Worm (Caenorhabditis elegans): ENCODE data around the gene eftu-2.

The eftu-2 gene

ce11 chrIII:6019512-6020209 is 10.3 kb downstream of the eftu-2 start, which contains the start of the genes npp-10 and cyk-3:
npp-10 (minus strand) TSS chrIII:6019562.
cyk-3 (plus strand) TSS chrIII:6020159.
- TF ChIP-seq nhr-25 (tag; optimal IDR thresholded peaks at IDR 0.05; ENCODE audit: borderline replicate concordance, insufficient read depth) (no peak), mxl-3 (GFP tag; optimal IDR thresholded peaks at IDR 0.05) (no peak), aha-1 (tag) (peak; percentile 95), fkh-10 (GFP tag; optimal IDR thresholded peaks at IDR 0.05) (no peak), ceh-82 (tag; optimal IDR thresholded peaks at IDR 0.05) (no peak), tra-1 (GFP tag; IDR thresholded peaks at IDR 0.05) (no peak), D1046.2 (GFP tag; IDR thresholded peaks at IDR 0.05) (no peak), daf-19 (GFP tag; conservative IDR thresholded peaks at IDR 0.05) (no peak), nhr-111 (GFP tag; optimal IDR thresholded peaks at IDR 0.05) (no peak), unc-130 (GFP tag; optimal IDR thresholded peaks at IDR 0.05) (peak; percentile 32), nhr-76 (tag; optimal IDR thresholded peaks at IDR 0.05) (no peak), mes-2 (tag; optimal IDR thresholded peaks at IDR 0.05; ENCODE audit: poor library complexity, severe bottlenecking) (peak; percentile 67), nhr-102 (tag; optimal IDR thresholded peaks at IDR 0.05) (no peak), spr-3 (GFP tag; optimal IDR thresholded peaks at IDR 0.05) (no peak), tag-97 (GFP tag; IDR thresholded peaks at IDR 0.05) (no peak), sdz-12 (GFP tag; optimal IDR thresholded peaks at IDR 0.05) (no peak), nhr-48 (tag; optimal IDR thresholded peaks at IDR 0.05) (no peak), mxl-2 (GFP tag; conservative IDR thresholded peaks at IDR 0.05) (no peak), unc-39 (tag; optimal IDR thresholded peaks at IDR 0.05) (no peak), lim-7 (GFP tag; IDR thresholded peaks at IDR 0.05) (no peak), pha-4 (GFP tag; IDR thresholded peaks at IDR 0.05) (no peak), pha-4 (tag; optimal IDR thresholded peaks at IDR 0.05) (no peak), fos-1 (tag; optimal IDR thresholded peaks at IDR 0.05) (no peak), ZK546.5 (tag; optimal IDR thresholded peaks at IDR 0.05) (no peak), nhr-6 (tag; optimal IDR thresholded peaks at IDR 0.05) (peak; percentile 21), nhr-77 (tag; optimal IDR thresholded peaks at IDR 0.05) (no peak), dpl-1 (GFP tag; optimal IDR thresholded peaks at IDR 0.05) (peak; percentile 51), php-3 (GFP tag; IDR thresholded peaks at IDR 0.05) (no peak), madf-5 (GFP tag; IDR thresholded peaks at IDR 0.05) (no peak), ces-1 (GFP tag; optimal IDR thresholded peaks at IDR 0.05) (no peak), dmd-9 (GFP tag; IDR thresholded peaks at IDR 0.05) (no peak), ctbp-1 (GFP tag; IDR thresholded peaks at IDR 0.05) (no peak), lin-38 (GFP tag; IDR thresholded peaks at IDR 0.05) (peak; percentile 94), pqm-1 (tag; optimal IDR thresholded peaks at IDR 0.05) (no peak), ama-1 (optimal IDR thresholded peaks at IDR 0.05) (no peak)

ce11 chrIII:6028432-6028831 is 19.1 kb downstream of the eftu-2 start, which contains the start of gene tbx-7:
tbx-7 (minus strand) TSS chrIII:6028532.
- peak; percentile 10 for TF ChIP-seq nhr-28 (tag; optimal IDR thresholded peaks at IDR 0.05)
- no peak for TF ChIP-seq zag-1 (tag; optimal IDR thresholded peaks at IDR 0.05)
- TF ChIP-seq lin-29 (GFP tag; IDR thresholded peaks at IDR 0.05), result no peak
- no peak for TF ChIP-seq daf-8 (GFP tag; IDR thresholded peaks at IDR 0.05)
- TF ChIP-seq hlh-11 (tag; optimal IDR thresholded peaks at IDR 0.05), result no peak
- TF ChIP-seq nhr-76 (tag; optimal IDR thresholded peaks at IDR 0.05), result no peak
- TF ChIP-seq spr-1 (tag; optimal IDR thresholded peaks at IDR 0.05), result no peak
- TF ChIP-seq mep-1 (tag; optimal IDR thresholded peaks at IDR 0.05), result no peak
- no peak for TF ChIP-seq egl-27 (tag; optimal IDR thresholded peaks at IDR 0.05)

Data from whole organism, L4 larva.